Fruit fly (Drosophila melanogaster) whole organism, embryonic: ENCODE measurements around the gene CG15308.

Source experiments
- Antp ChIP-seq: fragments of 200-800 bp; sonication (Bioruptor generic); optimal IDR thresholded peaks from 3 replicates; lab custom pipeline; 2016; ENCODE audit warnings: missing biosample characterization, missing genetic modification characterization
- Atf6 ChIP-seq: fragments of 200-800 bp; sonication (Bioruptor generic); IDR thresholded peaks from 2 replicates; pipeline ENCODE4 v1.3.6; 2022; ENCODE audit warnings: missing biosample characterization, missing genetic modification characterization
- CG11696 ChIP-seq: fragments of 200-800 bp; sonication (Bioruptor generic); IDR thresholded peaks from 2 replicates; pipeline ENCODE4 v1.3.6; 2022; ENCODE audit warnings: missing biosample characterization, missing genetic modification characterization
- CG16813 ChIP-seq: fragments of 200-800 bp; sonication (Bioruptor generic); IDR thresholded peaks from 3 replicates; pipeline ENCODE4 v1.3.6; 2022; ENCODE audit warnings: missing biosample characterization, missing genetic modification characterization; ENCODE audit not compliant: partially characterized antibody
- CG1832 ChIP-seq: fragments of 200-800 bp; sonication (Bioruptor generic); optimal IDR thresholded peaks from 2 replicates; lab custom pipeline; 2017; ENCODE audit warnings: missing biosample characterization, mild to moderate bottlenecking, missing genetic modification characterization, inconsistent platforms
- CG2199 ChIP-seq: fragments of 200-800 bp; sonication (Bioruptor generic); IDR thresholded peaks from 3 replicates; pipeline ENCODE4 v1.3.6; 2022; ENCODE audit warnings: missing biosample characterization, missing genetic modification characterization
- CG2678 ChIP-seq: fragments of 200-800 bp; sonication (Bioruptor generic); optimal IDR thresholded peaks from 3 replicates; lab custom pipeline; 2019; ENCODE audit warnings: missing biosample characterization, mild to moderate bottlenecking, missing genetic modification characterization, moderate library complexity
- CG2712 ChIP-seq: fragments of 200-800 bp; optimal IDR thresholded peaks from 3 replicates; lab custom pipeline; 2019; ENCODE audit warnings: missing biosample characterization, mild to moderate bottlenecking, missing genetic modification characterization, moderate library complexity
- CG3407 ChIP-seq: fragments of 200-800 bp; sonication (Bioruptor generic); optimal IDR thresholded peaks from 2 replicates; lab custom pipeline; 2018; ENCODE audit warnings: missing biosample characterization, mild to moderate bottlenecking, missing genetic modification characterization
- CG3847 ChIP-seq: fragments of 200-800 bp; sonication (Bioruptor generic); IDR thresholded peaks from 2 replicates; pipeline ENCODE4 v1.3.6; 2022; ENCODE audit warnings: missing biosample characterization, missing genetic modification characterization
- CG3995 ChIP-seq: fragments of 200-800 bp; sonication (Bioruptor generic); optimal IDR thresholded peaks from 3 replicates; lab custom pipeline; 2016; ENCODE audit warnings: missing biosample characterization, missing genetic modification characterization
- CG5180 ChIP-seq: fragments of 200-800 bp; sonication (Bioruptor generic); optimal IDR thresholded peaks from 3 replicates; lab custom pipeline; 2017; ENCODE audit warnings: missing biosample characterization, missing genetic modification characterization, mild to moderate bottlenecking, moderate library complexity, missing genetic modification reagents
- CG5953 ChIP-seq: fragments of 200-800 bp; sonication (Bioruptor generic); IDR thresholded peaks from 2 replicates; pipeline ENCODE4 v1.3.6; 2022; ENCODE audit warnings: missing biosample characterization, missing genetic modification characterization
- CG7372 ChIP-seq: fragments of 200-800 bp; sonication (Bioruptor generic); IDR thresholded peaks from 2 replicates; pipeline ENCODE4 v1.3.6; 2022; ENCODE audit warnings: missing biosample characterization, missing genetic modification characterization
- CG7745 ChIP-seq: fragments of 200-800 bp; sonication (Bioruptor generic); optimal IDR thresholded peaks from 2 replicates; lab custom pipeline; 2018; ENCODE audit warnings: missing biosample characterization, mild to moderate bottlenecking, missing genetic modification characterization, moderate library complexity
- CG8281 ChIP-seq: fragments of 200-800 bp; sonication (Bioruptor generic); optimal IDR thresholded peaks from 2 replicates; lab custom pipeline; 2018; ENCODE audit warnings: missing biosample characterization, mild to moderate bottlenecking, missing genetic modification characterization, moderate library complexity
- Deaf1 ChIP-seq: fragments of 200-800 bp; optimal IDR thresholded peaks from 3 replicates; lab custom pipeline; 2019; ENCODE audit warnings: missing biosample characterization, mild to moderate bottlenecking, missing genetic modification characterization, moderate library complexity
- E2f1 ChIP-seq: fragments of 200-800 bp; sonication (Bioruptor generic); IDR thresholded peaks from 2 replicates; pipeline ENCODE4 v1.3.6; 2022; ENCODE audit warnings: missing biosample characterization, missing genetic modification characterization
- Ets65A ChIP-seq: fragments of 200-800 bp; sonication (Bioruptor generic); peaks from one replicate; lab custom pipeline; 2016; ENCODE audit warnings: missing biosample characterization, missing genetic modification characterization
- HmgD ChIP-seq: fragments of 200-800 bp; sonication (Bioruptor generic); optimal IDR thresholded peaks from 3 replicates; lab custom pipeline; 2016; ENCODE audit warnings: missing biosample characterization, missing genetic modification characterization
- Hr78 ChIP-seq, 2 experiments: fragments of 200-800 bp in 1 of 2; fragments of >200 bp in 1 of 2; sonication (Bioruptor generic) in 1 of 2; optimal IDR thresholded peaks; 2 replicates each; lab custom pipeline; 2017 to 2019; ENCODE audit warnings: missing biosample characterization in 2 of 2, missing genetic modification characterization in 2 of 2, mild to moderate bottlenecking in 1 of 2, moderate library complexity in 1 of 2
- Med ChIP-seq: fragments of 200-800 bp; sonication (Bioruptor generic); peaks from one replicate; lab custom pipeline; 2016; ENCODE audit warnings: missing biosample characterization, missing genetic modification characterization, mild to moderate bottlenecking, inconsistent platforms, moderate library complexity
- Pdp1 ChIP-seq, 2 experiments: fragments of 200-800 bp; sonication (Bioruptor generic); optimal IDR thresholded peaks; 3 replicates each; lab custom pipeline; 2016; ENCODE audit warnings: missing biosample characterization in 2 of 2, missing genetic modification characterization in 2 of 2, mild to moderate bottlenecking in 1 of 2, moderate library complexity in 1 of 2
- Sox102F ChIP-seq: fragments of 200-800 bp; sonication (Bioruptor generic); optimal IDR thresholded peaks from 2 replicates; lab custom pipeline; 2018; ENCODE audit warnings: missing biosample characterization, mild to moderate bottlenecking, missing genetic modification characterization, moderate library complexity
- Sry-β ChIP-seq: fragments of 200-800 bp; sonication (Bioruptor generic); optimal IDR thresholded peaks from 2 replicates; lab custom pipeline; 2018; ENCODE audit warnings: missing biosample characterization, mild to moderate bottlenecking, missing genetic modification characterization, moderate library complexity
- Tbp ChIP-seq: fragments of >200 bp; optimal IDR thresholded peaks from 2 replicates; lab custom pipeline; 2018; ENCODE audit warnings: missing biosample characterization, missing genetic modification characterization
- Trl ChIP-seq, 3 experiments: fragments of >200 bp in 2 of 3; fragments of 200-800 bp in 1 of 3; sonication (Bioruptor generic) in 1 of 3; optimal IDR thresholded peaks; 2 replicates in 1 of 3; 3 replicates in 2 of 3; lab custom pipeline; 2016 to 2017; ENCODE audit warnings: missing biosample characterization in 1 of 3, missing genetic modification characterization in 1 of 3
- Xrp1 ChIP-seq: fragments of 200-800 bp; sonication (Bioruptor generic); IDR thresholded peaks from 2 replicates; pipeline ENCODE4 v1.3.6; 2022; ENCODE audit warnings: missing biosample characterization, missing genetic modification characterization
- abd-A ChIP-seq: fragments of 200-800 bp; sonication (Bioruptor generic); optimal IDR thresholded peaks from 3 replicates; lab custom pipeline; 2019; ENCODE audit warnings: missing biosample characterization, mild to moderate bottlenecking, missing genetic modification characterization, moderate library complexity
- ara ChIP-seq: fragments of 200-800 bp; sonication (Bioruptor generic); IDR thresholded peaks from 2 replicates; pipeline ENCODE4 v1.3.6; 2022; ENCODE audit warnings: missing biosample characterization, missing genetic modification characterization
- caup ChIP-seq: fragments of 200-800 bp; sonication (Bioruptor generic); optimal IDR thresholded peaks from 3 replicates; lab custom pipeline; 2017; ENCODE audit warnings: missing biosample characterization, mild to moderate bottlenecking, missing genetic modification characterization, moderate library complexity; ENCODE audit not compliant: severe bottlenecking
- cg ChIP-seq: fragments of 200-800 bp; sonication (Bioruptor generic); optimal IDR thresholded peaks from 3 replicates; lab custom pipeline; 2019; ENCODE audit warnings: missing biosample characterization, mild to moderate bottlenecking, missing genetic modification characterization, moderate library complexity
- ci ChIP-seq: fragments of 200-800 bp; sonication (Bioruptor generic); IDR thresholded peaks from 3 replicates; pipeline ENCODE4 v1.3.6; 2022; ENCODE audit warnings: missing biosample characterization, missing genetic modification characterization
- crc ChIP-seq: fragments of 200-800 bp; sonication (Bioruptor generic); optimal IDR thresholded peaks from 2 replicates; lab custom pipeline; 2016; ENCODE audit warnings: missing biosample characterization, missing genetic modification characterization
- crol ChIP-seq: fragments of 200-800 bp; sonication (Bioruptor generic); IDR thresholded peaks from 2 replicates; pipeline ENCODE4 v1.3.6; 2022; ENCODE audit warnings: missing biosample characterization, missing genetic modification characterization
- dan ChIP-seq: fragments of 200-800 bp; sonication (Bioruptor generic); IDR thresholded peaks from 2 replicates; pipeline ENCODE4 v1.3.6; 2022; ENCODE audit warnings: missing biosample characterization, missing genetic modification characterization
- fd3F ChIP-seq: fragments of 200-800 bp; sonication (Bioruptor generic); optimal IDR thresholded peaks from 2 replicates; lab custom pipeline; 2018; ENCODE audit warnings: missing biosample characterization, mild to moderate bottlenecking, missing genetic modification characterization, moderate library complexity
- fd96Cb ChIP-seq: fragments of 200-800 bp; sonication (Bioruptor generic); optimal IDR thresholded peaks from 2 replicates; lab custom pipeline; 2018; ENCODE audit warnings: missing biosample characterization, mild to moderate bottlenecking, missing genetic modification characterization, moderate library complexity
- lab ChIP-seq: fragments of 200-800 bp; sonication (Bioruptor generic); optimal IDR thresholded peaks from 3 replicates; lab custom pipeline; 2017; ENCODE audit warnings: missing biosample characterization, missing genetic modification characterization, mild to moderate bottlenecking, moderate library complexity, missing genetic modification reagents
- lbe ChIP-seq: fragments of 200-800 bp; sonication (Bioruptor generic); optimal IDR thresholded peaks from 2 replicates; lab custom pipeline; 2016; ENCODE audit warnings: missing biosample characterization, mild to moderate bottlenecking, missing genetic modification characterization
- onecut ChIP-seq: fragments of 200-800 bp; sonication (Bioruptor generic); IDR thresholded peaks from 2 replicates; pipeline ENCODE4 v1.3.6; 2022; ENCODE audit warnings: missing biosample characterization, missing genetic modification characterization
- pzg ChIP-seq: fragments of 200-800 bp; sonication (Bioruptor generic); optimal IDR thresholded peaks from 3 replicates; lab custom pipeline; 2018; ENCODE audit warnings: missing biosample characterization, mild to moderate bottlenecking, missing genetic modification characterization, moderate library complexity
- rib ChIP-seq: fragments of 200-800 bp; sonication (Bioruptor generic); IDR thresholded peaks from 2 replicates; pipeline ENCODE4 v1.3.6; 2022; ENCODE audit warnings: missing biosample characterization, missing genetic modification characterization
- sd ChIP-seq: fragments of 200-800 bp; sonication (Bioruptor generic); optimal IDR thresholded peaks from 3 replicates; lab custom pipeline; 2018; ENCODE audit warnings: missing biosample characterization, mild to moderate bottlenecking, missing genetic modification characterization, moderate library complexity
- sens ChIP-seq: fragments of 200-800 bp; sonication (Bioruptor generic); peaks from one replicate; lab custom pipeline; 2016; ENCODE audit warnings: missing biosample characterization, missing genetic modification characterization
- sqz ChIP-seq: fragments of 200-800 bp; sonication (Bioruptor generic); optimal IDR thresholded peaks from 3 replicates; lab custom pipeline; 2018; ENCODE audit warnings: missing biosample characterization, mild to moderate bottlenecking, missing genetic modification characterization
- toy ChIP-seq: fragments of 200-800 bp; sonication (Bioruptor generic); IDR thresholded peaks from 2 replicates; pipeline ENCODE4 v1.3.6; 2022; ENCODE audit warnings: missing biosample characterization, missing genetic modification characterization
- zen ChIP-seq: fragments of 200-800 bp; sonication (Bioruptor generic); optimal IDR thresholded peaks from 3 replicates; lab custom pipeline; 2018; ENCODE audit warnings: missing biosample characterization, mild to moderate bottlenecking, missing genetic modification characterization, moderate library complexity

Gene CG15308

dm6 chrX:10250659-10251058 is 31.7 kb upstream of the CG15308 start (continued):
- peak; percentile 52 for TF ChIP-seq CG2678 (tag; lab: Kevin White, UChicago)

- TF ChIP-seq fd3F (GFP tag; lab: Kevin White, UChicago) (no peak), sqz (no peak), Pdp1 (GFP tag; optimal IDR thresholded peaks at IDR 0.05; lab: Kevin White, UChicago) (peak in 1 of 2 experiments; percentile 5), E2f1 (GFP tag; lab: Robert Waterston, UW) (no peak), zen (tag; lab: Kevin White, UChicago) (no peak), abd-A (tag; lab: Kevin White, UChicago) (peak; percentile 16), lbe (GFP tag; lab: Kevin White, UChicago) (no peak), Med (GFP tag; lab: Kevin White, UChicago) (peak; percentile 42), CG5953 (GFP tag; lab: Robert Waterston, UW) (no peak), pzg (GFP tag; lab: Kevin White, UChicago) (no peak), CG7745 (tag; lab: Kevin White, UChicago) (no peak), Sox102F (GFP tag; lab: Kevin White, UChicago) (no peak), CG11696 (GFP tag; lab: Robert Waterston, UW) (no peak), fd96Cb (tag; lab: Kevin White, UChicago) (no peak), ara (GFP tag; lab: Robert Waterston, UW) (no peak), CG3847 (no peak), CG7372 (GFP tag; lab: Robert Waterston, UW) (no peak), Antp (GFP tag; lab: Kevin White, UChicago) (no peak), CG3995 (peak; percentile 33), Trl (optimal IDR thresholded peaks at IDR 0.05; lab: Kevin White, UChicago) (peak in 1 of 2 experiments; percentile 28), Trl (GFP tag; optimal IDR thresholded peaks at IDR 0.05; lab: Kevin White, UChicago) (no peak), Deaf1 (tag; lab: Kevin White, UChicago) (peak; percentile 79), Atf6 (no peak), rib (0 out of 2 replicates have a peak, but pooled peaks have one; percentile 33), CG16813 (GFP tag; lab: Robert Waterston, UW) (no peak), CG2199 (no peak), Xrp1 (GFP tag; lab: Robert Waterston, UW) (no peak), lab (GFP tag; lab: Kevin White, UChicago) (peak; percentile 6), caup (GFP tag; lab: Kevin White, UChicago) (no peak), CG8281 (tag; lab: Kevin White, UChicago) (peak; percentile 100), Ets65A (peak; percentile 53)
- TF ChIP-seq, all 482 proteins: peak for 10
Observed at dm6 chrX:10250017-10250416, 31.1 kb upstream of the CG15308 start.

DNA sequence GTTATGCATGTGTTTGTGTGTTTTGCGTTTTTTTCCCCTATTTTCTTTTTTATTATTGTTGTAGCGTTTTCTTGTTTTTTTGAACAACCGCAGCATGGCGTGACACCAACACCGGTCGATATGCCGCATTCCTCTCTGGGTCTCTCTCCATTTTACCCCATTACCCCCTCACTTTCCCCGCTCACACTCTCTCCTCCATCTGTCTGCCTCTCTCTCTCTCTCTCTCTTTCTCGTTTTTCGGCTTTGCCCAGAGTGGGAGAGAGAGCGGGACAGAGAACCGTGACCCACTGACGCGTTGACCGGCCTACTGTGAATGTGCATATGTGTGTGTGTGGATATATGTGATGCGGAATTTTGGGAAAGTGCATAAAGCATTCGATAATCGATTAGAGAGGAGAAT is 28.4 kb upstream of the CG15308 start:
- TF ChIP-seq CG1832 (GFP tag; lab: Kevin White, UChicago) (peak; percentile 45), cg (GFP tag; lab: Kevin White, UChicago) (peak; percentile 51), onecut (GFP tag; lab: Robert Waterston, UW) (peak; percentile 89), CG2712 (tag; lab: Kevin White, UChicago) (peak; percentile 21), sens (GFP tag; lab: Kevin White, UChicago) (peak; percentile 31), dan (GFP tag; lab: Robert Waterston, UW) (no peak), Sry-β (no peak), CG3407 (GFP tag; lab: Kevin White, UChicago) (no peak), Hr78 (GFP tag; optimal IDR thresholded peaks at IDR 0.05; lab: Kevin White, UChicago) (peak in 1 of 2 experiments; percentile 61), crc (no peak), abd-A (tag; lab: Kevin White, UChicago) (peak; percentile 37), sqz (peak; percentile 2), ci (GFP tag; lab: Robert Waterston, UW) (0 out of 3 replicates have a peak, but pooled peaks have one; percentile 34), rib (no peak), HmgD (GFP tag; lab: Kevin White, UChicago) (no peak), CG5180 (peak; percentile 5), sd (tag; lab: Kevin White, UChicago) (peak; percentile 75), crol (peak; percentile 93), toy (GFP tag; lab: Robert Waterston, UW) (no peak), Tbp (GFP tag; lab: Kevin White, UChicago) (no peak)
